Worm (Caenorhabditis elegans) whole organism, young adult: Measurements from ENCODE around the gene clc-1.

Experiments used
- B0035.1 ChIP-seq: sonication (generic microtip); optimal IDR thresholded peaks from 2 replicates; lab custom pipeline; 2016; ENCODE audit warnings: missing genetic modification characterization, mild to moderate bottlenecking, missing compliant biosample characterization, missing genotype, missing genetic modification reagents
- B0336.3 ChIP-seq: fragments of 200-800 bp; sonication (Bioruptor generic); IDR thresholded peaks from 2 replicates; pipeline ENCODE4 v1.3.6; 2022; ENCODE audit warnings: missing genetic modification characterization, missing compliant biosample characterization
- C06A6.2 ChIP-seq: fragments of 200-800 bp; sonication (Bioruptor generic); conservative IDR thresholded peaks from 2 replicates; pipeline ENCODE4 v1.3.6; 2022; ENCODE audit warnings: missing genetic modification characterization, missing compliant biosample characterization
- F10E7.11 ChIP-seq: sonication (generic microtip); optimal IDR thresholded peaks from 2 replicates; lab custom pipeline; 2017; ENCODE audit warnings: mild to moderate bottlenecking, missing genetic modification characterization, moderate library complexity, missing compliant biosample characterization
- F37B4.10 ChIP-seq: fragments of 200-800 bp; sonication (Bioruptor generic); IDR thresholded peaks from 2 replicates; pipeline ENCODE4 v1.3.6; 2022; ENCODE audit warnings: missing genetic modification characterization, missing compliant biosample characterization
- F52B5.7 ChIP-seq: sonication (generic microtip); optimal IDR thresholded peaks from 2 replicates; lab custom pipeline; 2016; ENCODE audit warnings: mild to moderate bottlenecking, missing genetic modification characterization, missing compliant biosample characterization
- F55B11.4 ChIP-seq: sonication (generic microtip); optimal IDR thresholded peaks from 2 replicates; lab custom pipeline; 2016; ENCODE audit warnings: missing compliant biosample characterization, missing genetic modification characterization, borderline replicate concordance; ENCODE audit not compliant: insufficient read depth
- T26A5.8 ChIP-seq: sonication (generic microtip); optimal IDR thresholded peaks from 2 replicates; lab custom pipeline; 2016; ENCODE audit warnings: missing genetic modification characterization, missing compliant biosample characterization
- Y53F4B.3 ChIP-seq: fragments of 200-800 bp; sonication (Bioruptor generic); IDR thresholded peaks from 2 replicates; pipeline ENCODE4 v1.3.6; 2022; ENCODE audit warnings: missing genetic modification reagents, missing genetic modification characterization, missing compliant biosample characterization
- Y67H2A.10 ChIP-seq: fragments of 200-800 bp; sonication (Bioruptor generic); conservative IDR thresholded peaks from 2 replicates; pipeline ENCODE4 v1.3.6; 2022; ENCODE audit warnings: missing genetic modification reagents, missing genetic modification characterization, missing compliant biosample characterization
- Y79H2A.3 ChIP-seq: fragments of 200-800 bp; sonication (Bioruptor generic); conservative IDR thresholded peaks from 2 replicates; pipeline ENCODE4 v1.3.6; 2022; ENCODE audit warnings: missing genetic modification reagents, missing genetic modification characterization, missing compliant biosample characterization
- akir-1 ChIP-seq: fragments of 200-800 bp; sonication (Bioruptor generic); optimal IDR thresholded peaks from 2 replicates; lab custom pipeline; 2018; ENCODE audit warnings: mild to moderate bottlenecking, missing genetic modification characterization, moderate library complexity, missing compliant biosample characterization
- athp-1 ChIP-seq: sonication (generic microtip); optimal IDR thresholded peaks from 2 replicates; lab custom pipeline; 2017; ENCODE audit warnings: mild to moderate bottlenecking, missing genetic modification characterization, missing compliant biosample characterization
- attf-6 ChIP-seq: fragments of 200-800 bp; sonication (Bioruptor generic); IDR thresholded peaks from 2 replicates; pipeline ENCODE4 v1.3.6; 2022; ENCODE audit warnings: missing genetic modification reagents, missing genetic modification characterization, missing compliant biosample characterization
- bed-2 ChIP-seq: fragments of 200-800 bp; sonication (Bioruptor generic); IDR thresholded peaks from 2 replicates; pipeline ENCODE4 v1.3.6; 2022; ENCODE audit warnings: missing genetic modification reagents, missing genetic modification characterization, missing compliant biosample characterization
- ccch-3 ChIP-seq: fragments of 200-800 bp; sonication (Bioruptor generic); optimal IDR thresholded peaks from 2 replicates; lab custom pipeline; 2018; ENCODE audit warnings: mild to moderate bottlenecking, missing genetic modification characterization, missing compliant biosample characterization
- ceh-100 ChIP-seq: fragments of 200-800 bp; sonication (Bioruptor generic); IDR thresholded peaks from 2 replicates; pipeline ENCODE4 v1.3.6; 2022; ENCODE audit warnings: missing genetic modification reagents, missing genetic modification characterization, missing compliant biosample characterization
- ceh-27 ChIP-seq: fragments of 200-800 bp; sonication (Bioruptor generic); optimal IDR thresholded peaks from 2 replicates; lab custom pipeline; 2018; ENCODE audit warnings: mild to moderate bottlenecking, missing genetic modification characterization, moderate library complexity, missing compliant biosample characterization
- ceh-58 ChIP-seq: fragments of 200-800 bp; sonication (Bioruptor generic); IDR thresholded peaks from 2 replicates; pipeline ENCODE4 v1.3.6; 2022; ENCODE audit warnings: missing genetic modification characterization, missing compliant biosample characterization
- ceh-79 ChIP-seq: sonication (generic microtip); optimal IDR thresholded peaks from 2 replicates; lab custom pipeline; 2017; ENCODE audit warnings: mild to moderate bottlenecking, missing genetic modification characterization, missing compliant biosample characterization
- chd-7 ChIP-seq: sonication (generic microtip); optimal IDR thresholded peaks from 2 replicates; lab custom pipeline; 2016; ENCODE audit warnings: mild to moderate bottlenecking, missing genetic modification characterization, moderate library complexity, missing compliant biosample characterization
- dox-1 ChIP-seq: fragments of 200-800 bp; sonication (Bioruptor generic); IDR thresholded peaks from 2 replicates; pipeline ENCODE4 v1.3.6; 2022; ENCODE audit warnings: missing genetic modification reagents, missing genetic modification characterization, missing compliant biosample characterization
- egl-18 ChIP-seq: fragments of 200-800 bp; sonication (Bioruptor generic); IDR thresholded peaks from 2 replicates; pipeline ENCODE4 v1.3.6; 2022; ENCODE audit warnings: missing genetic modification reagents, missing genetic modification characterization, missing compliant biosample characterization
- egrh-3 ChIP-seq: fragments of 200-800 bp; sonication (Bioruptor generic); IDR thresholded peaks from 2 replicates; pipeline ENCODE4 v1.3.6; 2022; ENCODE audit warnings: missing genetic modification reagents, missing genetic modification characterization, missing compliant biosample characterization
- gei-17 ChIP-seq: fragments of 200-800 bp; sonication (Bioruptor generic); optimal IDR thresholded peaks from 2 replicates; lab custom pipeline; 2018; ENCODE audit warnings: mild to moderate bottlenecking, missing genetic modification characterization, missing compliant biosample characterization
- hmg-1.2 ChIP-seq: fragments of 200-800 bp; sonication (Bioruptor generic); IDR thresholded peaks from 2 replicates; pipeline ENCODE4 v1.3.6; 2022; ENCODE audit warnings: missing genetic modification reagents, missing genetic modification characterization, missing compliant biosample characterization
- hmg-20 ChIP-seq: fragments of 200-800 bp; sonication (Bioruptor generic); IDR thresholded peaks from 2 replicates; pipeline ENCODE4 v1.3.6; 2022; ENCODE audit warnings: missing genetic modification reagents, missing genetic modification characterization, missing compliant biosample characterization
- lag-1 ChIP-seq: fragments of 200-800 bp; sonication (Bioruptor generic); IDR thresholded peaks from 2 replicates; pipeline ENCODE4 v1.3.6; 2022; ENCODE audit warnings: missing genetic modification reagents, missing genetic modification characterization, missing compliant biosample characterization
- lin-40 ChIP-seq: sonication (generic microtip); optimal IDR thresholded peaks from 2 replicates; lab custom pipeline; 2016; ENCODE audit warnings: missing genetic modification characterization, mild to moderate bottlenecking, missing compliant biosample characterization, missing genotype, missing genetic modification reagents
- lin-54 ChIP-seq: fragments of 200-800 bp; sonication (Bioruptor generic); optimal IDR thresholded peaks from 2 replicates; lab custom pipeline; 2018; ENCODE audit warnings: mild to moderate bottlenecking, missing genetic modification characterization, missing compliant biosample characterization
- lsl-1 ChIP-seq: fragments of 200-800 bp; sonication (Bioruptor generic); optimal IDR thresholded peaks from 2 replicates; lab custom pipeline; 2018; ENCODE audit warnings: mild to moderate bottlenecking, missing genetic modification characterization, moderate library complexity, missing compliant biosample characterization
- mel-28 ChIP-seq: sonication (generic microtip); optimal IDR thresholded peaks from 2 replicates; lab custom pipeline; 2016; ENCODE audit warnings: borderline replicate concordance, mild to moderate bottlenecking, missing genetic modification characterization, missing compliant biosample characterization
- mxl-1 ChIP-seq: sonication (generic microtip); optimal IDR thresholded peaks from 2 replicates; lab custom pipeline; 2016; ENCODE audit warnings: missing genetic modification characterization, missing compliant biosample characterization
- nhr-27 ChIP-seq: fragments of 200-800 bp; sonication (Bioruptor generic); optimal IDR thresholded peaks from 2 replicates; lab custom pipeline; 2018; ENCODE audit warnings: mild to moderate bottlenecking, missing genetic modification characterization, moderate library complexity, missing compliant biosample characterization
- rcor-1 ChIP-seq: fragments of 200-800 bp; sonication (Bioruptor generic); IDR thresholded peaks from 2 replicates; pipeline ENCODE4 v1.3.6; 2022; ENCODE audit warnings: missing genetic modification reagents, missing genetic modification characterization, missing compliant biosample characterization
- rec-8 ChIP-seq, 2 experiments: sonication (generic microtip); optimal IDR thresholded peaks; 2 replicates each; lab custom pipeline; 2016; ENCODE audit warnings: mild to moderate bottlenecking in 2 of 2, missing genetic modification characterization in 2 of 2, missing genetic modification reagents in 2 of 2, missing genotype in 2 of 2, missing biosample characterization in 1 of 2, missing compliant biosample characterization in 1 of 2, moderate library complexity in 1 of 2
- sea-2 ChIP-seq: fragments of 200-800 bp; sonication (Bioruptor generic); IDR thresholded peaks from 2 replicates; pipeline ENCODE4 v1.3.6; 2022; ENCODE audit warnings: missing genetic modification characterization, missing compliant biosample characterization
- snpc-1.1 ChIP-seq: sonication (generic microtip); optimal IDR thresholded peaks from 2 replicates; lab custom pipeline; 2017; ENCODE audit warnings: missing genetic modification characterization, mild to moderate bottlenecking, missing compliant biosample characterization, antibody characterized with exemption, moderate library complexity, missing genotype, missing genetic modification reagents; ENCODE audit not compliant: insufficient read depth
- sptf-2 ChIP-seq: fragments of 200-800 bp; sonication (Bioruptor generic); optimal IDR thresholded peaks from 2 replicates; lab custom pipeline; 2018; ENCODE audit warnings: mild to moderate bottlenecking, missing genetic modification characterization, missing compliant biosample characterization
- tbp1 ChIP-seq: fragments of 200-800 bp; sonication (Bioruptor generic); optimal IDR thresholded peaks from 2 replicates; lab custom pipeline; 2018; ENCODE audit warnings: mild to moderate bottlenecking, missing genetic modification characterization, missing compliant biosample characterization
- unc-130 ChIP-seq: sonication (generic microtip); optimal IDR thresholded peaks from 2 replicates; lab custom pipeline; 2016; ENCODE audit warnings: missing genetic modification reagents, missing genetic modification characterization, missing compliant biosample characterization
- unc-62 ChIP-seq: fragments of 150-350 bp; optimal IDR thresholded peaks from 2 replicates; lab custom pipeline; 2014; ENCODE audit warnings: missing biosample characterization, missing genetic modification reagents, missing genetic modification characterization
- xnd-1 ChIP-seq: sonication (generic microtip); optimal IDR thresholded peaks from 2 replicates; lab custom pipeline; 2016; ENCODE audit warnings: missing genotype, missing genetic modification reagents, missing genetic modification characterization, missing compliant biosample characterization
- ztf-18 ChIP-seq: sonication (generic microtip); optimal IDR thresholded peaks from 2 replicates; lab custom pipeline; 2016; ENCODE audit warnings: missing genotype, mild to moderate bottlenecking, missing genetic modification characterization, missing compliant biosample characterization
- ztf-6 ChIP-seq: fragments of 200-800 bp; sonication (Bioruptor generic); IDR thresholded peaks from 2 replicates; pipeline ENCODE4 v1.3.6; 2022; ENCODE audit warnings: missing genetic modification reagents, missing genetic modification characterization, missing compliant biosample characterization

The clc-1 gene

ce11 chrX:11028617-11029016 lies 18.6 kb upstream of the clc-1 start, which contains the start of gene ldb-1:
Gene ldb-1 (plus strand): TSS chrX:11028917.
- TF ChIP-seq xnd-1 (tag; lab: Kevin White, UChicago) (no peak), ztf-6 (GFP tag; lab: Robert Waterston, UW) (no peak), attf-6 (GFP tag; lab: Robert Waterston, UW) (no peak), Y53F4B.3 (GFP tag; lab: Robert Waterston, UW) (no peak), snpc-1.1 (tag; lab: Kevin White, UChicago) (no peak), ceh-79 (tag; lab: Kevin White, UChicago) (no peak), mel-28 (tag; lab: Kevin White, UChicago) (no peak), chd-7 (tag; lab: Kevin White, UChicago) (no peak), F52B5.7 (tag; lab: Kevin White, UChicago) (no peak), T26A5.8 (tag; lab: Kevin White, UChicago) (no peak), Y79H2A.3 (GFP tag; lab: Robert Waterston, UW) (no peak)

ce11 chrX:11031047-11031695 lies 16.1 kb upstream of the clc-1 start:
- TF ChIP-seq ccch-3 (no peak), dox-1 (GFP tag; lab: Robert Waterston, UW) (peak; percentile 90), gei-17 (GFP tag; lab: Kevin White, UChicago) (peak; percentile 74), sptf-2 (GFP tag; lab: Kevin White, UChicago) (no peak), ceh-58 (no peak), ceh-27 (GFP tag; lab: Kevin White, UChicago) (peak; percentile 80), Y67H2A.10 (GFP tag; lab: Robert Waterston, UW) (no peak), B0035.1 (tag; lab: Kevin White, UChicago) (peak; percentile 54), T26A5.8 (tag; lab: Kevin White, UChicago) (no peak), nhr-27 (tag; lab: Kevin White, UChicago) (peak; percentile 22), F37B4.10 (GFP tag; lab: Robert Waterston, UW) (0 out of 2 replicates have a peak, but pooled peaks have one; percentile 22), akir-1 (GFP tag; lab: Kevin White, UChicago) (peak; percentile 57), egl-18 (GFP tag; lab: Robert Waterston, UW) (peak; percentile 77; the same call in 1 of the 2 replicates), C06A6.2 (GFP tag; lab: Robert Waterston, UW) (peak; percentile 51; the same call in 1 of the 2 replicates), rec-8 (tag; optimal IDR thresholded peaks at IDR 0.05; lab: Kevin White, UChicago) (peak in 1 of 2 experiments; percentile 52), lin-54 (GFP tag; lab: Kevin White, UChicago) (peak; percentile 2), unc-130 (no peak), F55B11.4 (tag; lab: Kevin White, UChicago) (no peak), rcor-1 (peak; percentile 14; the same call in 1 of the 2 replicates), hmg-20 (GFP tag; lab: Robert Waterston, UW) (peak; percentile 31), mel-28 (tag; lab: Kevin White, UChicago) (no peak), lin-40 (tag; lab: Kevin White, UChicago) (peak; percentile 94), B0336.3 (no peak; the same call in 1 of the 2 replicates), ztf-18 (tag; lab: Kevin White, UChicago) (peak; percentile 55), bed-2 (no peak), egrh-3 (GFP tag; lab: Robert Waterston, UW) (peak; percentile 86), mxl-1 (tag; lab: Kevin White, UChicago) (peak; percentile 55), athp-1 (tag; lab: Kevin White, UChicago) (peak; percentile 38), ceh-100 (0 out of 2 replicates have a peak, but pooled peaks have one; percentile 19), F10E7.11 (peak; percentile 37), unc-62 (GFP tag; lab: Kevin White, UChicago) (no peak), lag-1 (GFP tag; lab: Robert Waterston, UW) (no peak), F52B5.7 (tag; lab: Kevin White, UChicago) (peak; percentile 31), lsl-1 (GFP tag; lab: Kevin White, UChicago) (no peak), sea-2 (no peak), tbp1 (peak; percentile 34), hmg-1.2 (peak; percentile 82)
